Fruit fly (Drosophila melanogaster) whole organism, embryonic: ENCODE measurements around the gene SkpC.

Source experiments
- Adf1 ChIP-seq: fragments of 200-800 bp; sonication (Bioruptor generic); IDR thresholded peaks from 2 replicates; pipeline ENCODE4 v1.3.6; 2022; ENCODE audit warnings: missing biosample characterization, missing genetic modification characterization
- Aef1 ChIP-seq: fragments of 200-800 bp; sonication (Bioruptor generic); IDR thresholded peaks from 3 replicates; pipeline ENCODE4 v1.3.6; 2022; ENCODE audit warnings: missing biosample characterization, missing genetic modification characterization
- Blimp-1 ChIP-seq: fragments of 200-800 bp; sonication (Bioruptor generic); optimal IDR thresholded peaks from 3 replicates; lab custom pipeline; 2018; ENCODE audit warnings: missing biosample characterization, missing genetic modification characterization, mild to moderate bottlenecking, moderate library complexity, missing genetic modification reagents
- CG1024 ChIP-seq: fragments of 200-800 bp; sonication (Bioruptor generic); IDR thresholded peaks from 2 replicates; pipeline ENCODE4 v1.3.6; 2022; ENCODE audit warnings: missing biosample characterization, missing genetic modification characterization
- CG11504 ChIP-seq: fragments of 200-800 bp; sonication (Bioruptor generic); optimal IDR thresholded peaks from 3 replicates; lab custom pipeline; 2019; ENCODE audit warnings: missing biosample characterization, mild to moderate bottlenecking, missing genetic modification characterization, moderate library complexity
- CG12104 ChIP-seq: fragments of 200-800 bp; sonication (Bioruptor generic); optimal IDR thresholded peaks from 3 replicates; lab custom pipeline; 2016; ENCODE audit warnings: missing biosample characterization, missing genetic modification characterization
- CG12744 ChIP-seq: fragments of 200-800 bp; sonication (Bioruptor generic); optimal IDR thresholded peaks from 2 replicates; lab custom pipeline; 2016; ENCODE audit warnings: missing biosample characterization, missing genetic modification characterization
- CG1529 ChIP-seq: fragments of 200-800 bp; sonication (Bioruptor generic); optimal IDR thresholded peaks from 3 replicates; lab custom pipeline; 2018; ENCODE audit warnings: missing biosample characterization, missing genetic modification characterization
- CG15479 ChIP-seq: fragments of 200-800 bp; sonication (Bioruptor generic); optimal IDR thresholded peaks from 3 replicates; lab custom pipeline; 2019; ENCODE audit warnings: missing biosample characterization, mild to moderate bottlenecking, missing genetic modification characterization, moderate library complexity
- CG16863 ChIP-seq: fragments of 200-800 bp; sonication (Bioruptor generic); optimal IDR thresholded peaks from 3 replicates; lab custom pipeline; 2016; ENCODE audit warnings: missing biosample characterization, missing genetic modification characterization
- CG1832 ChIP-seq: fragments of 200-800 bp; sonication (Bioruptor generic); optimal IDR thresholded peaks from 2 replicates; lab custom pipeline; 2017; ENCODE audit warnings: missing biosample characterization, mild to moderate bottlenecking, missing genetic modification characterization, inconsistent platforms
- CG30020 ChIP-seq: fragments of 200-800 bp; optimal IDR thresholded peaks from 2 replicates; lab custom pipeline; 2019; ENCODE audit warnings: missing biosample characterization, mild to moderate bottlenecking, missing genetic modification characterization, moderate library complexity
- CG33557 ChIP-seq: fragments of 200-800 bp; sonication (Bioruptor generic); optimal IDR thresholded peaks from 2 replicates; lab custom pipeline; 2019; ENCODE audit warnings: missing biosample characterization, mild to moderate bottlenecking, missing genetic modification characterization, moderate library complexity
- CG34422 ChIP-seq: fragments of 200-800 bp; sonication (Bioruptor generic); IDR thresholded peaks from 3 replicates; pipeline ENCODE4 v1.3.6; 2022; ENCODE audit warnings: missing biosample characterization, missing genetic modification characterization
- CG4360 ChIP-seq: fragments of 200-800 bp; sonication (Bioruptor generic); IDR thresholded peaks from 2 replicates; pipeline ENCODE4 v1.3.6; 2022; ENCODE audit warnings: missing biosample characterization, missing genetic modification characterization
- CG4707 ChIP-seq: fragments of 200-800 bp; sonication (Bioruptor generic); optimal IDR thresholded peaks from 2 replicates; lab custom pipeline; 2018; ENCODE audit warnings: missing biosample characterization, mild to moderate bottlenecking, missing genetic modification characterization, moderate library complexity
- CG7271 ChIP-seq: fragments of 200-800 bp; sonication (Bioruptor generic); optimal IDR thresholded peaks from 2 replicates; lab custom pipeline; 2018; ENCODE audit warnings: missing biosample characterization, mild to moderate bottlenecking, missing genetic modification characterization, moderate library complexity
- CG7372 ChIP-seq: fragments of 200-800 bp; sonication (Bioruptor generic); IDR thresholded peaks from 2 replicates; pipeline ENCODE4 v1.3.6; 2022; ENCODE audit warnings: missing biosample characterization, missing genetic modification characterization
- CG8290 ChIP-seq, 3 experiments: fragments of 200-800 bp; sonication (Bioruptor generic); optimal IDR thresholded peaks; 2 replicates each; lab custom pipeline; 2016 to 2019; ENCODE audit warnings: missing biosample characterization in 3 of 3, missing genetic modification characterization in 3 of 3, mild to moderate bottlenecking in 2 of 3, moderate library complexity in 1 of 3
- CG9609 ChIP-seq: fragments of 200-800 bp; sonication (Bioruptor generic); optimal IDR thresholded peaks from 3 replicates; lab custom pipeline; 2016; ENCODE audit warnings: missing biosample characterization, missing genetic modification characterization
- CTCF ChIP-seq: fragments of 200-800 bp; sonication (Bioruptor generic); optimal IDR thresholded peaks from 2 replicates; lab custom pipeline; 2017; ENCODE audit warnings: missing biosample characterization, mild to moderate bottlenecking, missing genetic modification characterization, moderate library complexity
- Deaf1 ChIP-seq: fragments of 200-800 bp; optimal IDR thresholded peaks from 3 replicates; lab custom pipeline; 2019; ENCODE audit warnings: missing biosample characterization, mild to moderate bottlenecking, missing genetic modification characterization, moderate library complexity
- Doc2 ChIP-seq: fragments of 200-800 bp; sonication (Bioruptor generic); IDR thresholded peaks from 2 replicates; pipeline ENCODE4 v1.3.6; 2022; ENCODE audit warnings: missing biosample characterization, missing genetic modification characterization
- Doc3 ChIP-seq: fragments of 200-800 bp; sonication (Bioruptor generic); IDR thresholded peaks from 3 replicates; pipeline ENCODE4 v1.3.6; 2022; ENCODE audit warnings: missing biosample characterization, missing genetic modification characterization; ENCODE audit not compliant: partially characterized antibody
- Elba2 ChIP-seq: fragments of 200-800 bp; sonication (Bioruptor generic); optimal IDR thresholded peaks from 3 replicates; lab custom pipeline; 2016; ENCODE audit warnings: missing biosample characterization, missing genetic modification characterization
- Hand ChIP-seq: fragments of 200-800 bp; sonication (Bioruptor generic); optimal IDR thresholded peaks from 2 replicates; lab custom pipeline; 2017; ENCODE audit warnings: mild to moderate bottlenecking, missing biosample characterization, missing genetic modification reagents, missing genetic modification characterization
- Scr ChIP-seq: fragments of 200-800 bp; sonication (Bioruptor generic); IDR thresholded peaks from 2 replicates; pipeline ENCODE4 v1.3.6; 2022; ENCODE audit warnings: missing biosample characterization, missing genetic modification characterization; ENCODE audit not compliant: partially characterized antibody
- Six4 ChIP-seq: fragments of 200-800 bp; sonication (Bioruptor generic); optimal IDR thresholded peaks from 2 replicates; lab custom pipeline; 2016; ENCODE audit warnings: missing biosample characterization, missing genetic modification characterization
- Taf1 ChIP-seq: fragments of 200-800 bp; sonication (Bioruptor generic); IDR thresholded peaks from 2 replicates; pipeline ENCODE4 v1.3.6; 2022; ENCODE audit warnings: missing biosample characterization, missing genetic modification characterization
- ap ChIP-seq: fragments of 200-800 bp; sonication (Bioruptor generic); IDR thresholded peaks from 2 replicates; pipeline ENCODE4 v1.3.6; 2022; ENCODE audit warnings: missing biosample characterization, missing genetic modification characterization
- ash1 ChIP-seq: fragments of 200-800 bp; sonication (Bioruptor generic); optimal IDR thresholded peaks from 2 replicates; lab custom pipeline; 2018; ENCODE audit warnings: missing biosample characterization, mild to moderate bottlenecking, missing genetic modification characterization
- cg ChIP-seq: fragments of 200-800 bp; sonication (Bioruptor generic); optimal IDR thresholded peaks from 3 replicates; lab custom pipeline; 2019; ENCODE audit warnings: missing biosample characterization, mild to moderate bottlenecking, missing genetic modification characterization, moderate library complexity
- crol ChIP-seq: fragments of 200-800 bp; sonication (Bioruptor generic); IDR thresholded peaks from 2 replicates; pipeline ENCODE4 v1.3.6; 2022; ENCODE audit warnings: missing biosample characterization, missing genetic modification characterization
- eyg ChIP-seq: fragments of 200-800 bp; sonication (Bioruptor generic); optimal IDR thresholded peaks from 3 replicates; lab custom pipeline; 2016; ENCODE audit warnings: missing biosample characterization, missing genetic modification characterization
- gcm2 ChIP-seq: fragments of 200-800 bp; sonication (Bioruptor generic); optimal IDR thresholded peaks from 2 replicates; lab custom pipeline; 2016; ENCODE audit warnings: missing biosample characterization, missing genetic modification characterization
- grn ChIP-seq: fragments of 200-800 bp; sonication (Bioruptor generic); optimal IDR thresholded peaks from 3 replicates; lab custom pipeline; 2017; ENCODE audit warnings: missing biosample characterization, missing genetic modification characterization
- h ChIP-seq: fragments of >200 bp; optimal IDR thresholded peaks from 2 replicates; lab custom pipeline; 2017
- hth ChIP-seq: fragments of >200 bp; optimal IDR thresholded peaks from 2 replicates; lab custom pipeline; 2017; ENCODE audit warnings: inconsistent platforms
- kni ChIP-seq: fragments of 200-800 bp; sonication (Bioruptor generic); optimal IDR thresholded peaks from 3 replicates; lab custom pipeline; 2017; ENCODE audit warnings: mild to moderate bottlenecking, missing biosample characterization, missing genetic modification reagents, missing genetic modification characterization
- lbe ChIP-seq: fragments of 200-800 bp; sonication (Bioruptor generic); optimal IDR thresholded peaks from 2 replicates; lab custom pipeline; 2016; ENCODE audit warnings: missing biosample characterization, mild to moderate bottlenecking, missing genetic modification characterization
- onecut ChIP-seq: fragments of 200-800 bp; sonication (Bioruptor generic); IDR thresholded peaks from 2 replicates; pipeline ENCODE4 v1.3.6; 2022; ENCODE audit warnings: missing biosample characterization, missing genetic modification characterization
- pros ChIP-seq: fragments of 200-800 bp; sonication (Bioruptor generic); optimal IDR thresholded peaks from 3 replicates; lab custom pipeline; 2019; ENCODE audit warnings: missing biosample characterization, mild to moderate bottlenecking, missing genetic modification characterization, moderate library complexity
- stwl ChIP-seq: fragments of 200-800 bp; sonication (Bioruptor generic); optimal IDR thresholded peaks from 3 replicates; lab custom pipeline; 2018; ENCODE audit warnings: missing biosample characterization, mild to moderate bottlenecking, missing genetic modification characterization, moderate library complexity
- tll ChIP-seq, 2 experiments: fragments of 200-800 bp in 1 of 2; fragments of >200 bp in 1 of 2; sonication (Bioruptor generic) in 1 of 2; optimal IDR thresholded peaks; 2 replicates each; lab custom pipeline; 2017 to 2019; ENCODE audit warnings: missing biosample characterization in 2 of 2, missing genetic modification characterization in 2 of 2, mild to moderate bottlenecking in 1 of 2, moderate library complexity in 1 of 2
- twi ChIP-seq: fragments of 200-800 bp; optimal IDR thresholded peaks from 2 replicates; lab custom pipeline; 2019; ENCODE audit warnings: missing biosample characterization, mild to moderate bottlenecking, missing genetic modification characterization, moderate library complexity
- zen ChIP-seq: fragments of 200-800 bp; sonication (Bioruptor generic); optimal IDR thresholded peaks from 3 replicates; lab custom pipeline; 2018; ENCODE audit warnings: missing biosample characterization, mild to moderate bottlenecking, missing genetic modification characterization, moderate library complexity

Gene SkpC

DNA sequence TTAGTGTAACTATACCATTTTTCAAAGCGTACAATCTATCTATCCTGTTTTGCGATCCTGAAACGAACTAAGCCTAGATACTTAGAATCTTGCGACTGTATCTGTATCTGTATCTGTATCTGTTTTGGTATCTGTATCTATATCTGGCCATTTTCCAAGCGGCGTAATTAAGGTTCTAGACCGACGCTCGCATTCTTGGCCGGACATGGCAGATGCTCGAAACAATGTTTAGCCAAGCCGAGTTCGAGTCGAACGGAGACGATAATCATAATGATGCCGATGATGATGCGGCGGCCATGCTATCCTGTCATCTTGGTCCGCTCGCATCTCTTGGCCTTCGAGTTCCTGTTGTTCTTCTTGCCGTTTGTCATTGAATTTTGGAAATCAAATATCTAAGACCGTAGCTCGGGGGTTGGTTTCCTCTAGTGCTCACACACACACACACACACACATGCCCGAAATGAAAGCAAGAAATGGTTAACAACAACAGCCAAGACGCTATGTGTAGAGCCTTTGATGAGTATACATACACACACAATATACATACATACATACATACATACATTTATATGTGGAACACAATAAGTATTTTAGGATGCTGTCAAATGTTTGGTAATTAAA, 43.8 kb upstream of the SkpC start:
- TF ChIP-seq CG12744 (GFP tag; lab: Kevin White, UChicago): no peak
- no peak for TF ChIP-seq stwl (tag; lab: Kevin White, UChicago)
- no peak for TF ChIP-seq onecut (GFP tag; lab: Robert Waterston, UW)
- TF ChIP-seq Scr (GFP tag; lab: Robert Waterston, UW): no peak
- peak; percentile 7 for TF ChIP-seq kni
- peak; percentile 96 for TF ChIP-seq zen (tag; lab: Kevin White, UChicago)
- TF ChIP-seq cg (GFP tag; lab: Kevin White, UChicago): peak; percentile 61
- TF ChIP-seq tll (GFP tag; optimal IDR thresholded peaks at IDR 0.05; lab: Kevin White, UChicago): peak in 1 of 2 experiments; percentile 63
- TF ChIP-seq lbe: no peak
- peak; percentile 98 for TF ChIP-seq pros
- TF ChIP-seq eyg (GFP tag; lab: Kevin White, UChicago): no peak
- TF ChIP-seq grn (GFP tag; lab: Kevin White, UChicago): peak; percentile 32
- TF ChIP-seq CG1529 (GFP tag; lab: Kevin White, UChicago): no peak
- TF ChIP-seq Blimp-1 (GFP tag; lab: Kevin White, UChicago): no peak
- peak; percentile 51; the same call in 1 of the 2 replicates for TF ChIP-seq CG4360 (GFP tag; lab: Robert Waterston, UW)
- TF ChIP-seq CG12104 (GFP tag; lab: Kevin White, UChicago): no peak
- no peak for TF ChIP-seq CG33557 (GFP tag; lab: Kevin White, UChicago)
- TF ChIP-seq CG15479 (GFP tag; lab: Kevin White, UChicago): peak; percentile 85
- no peak for TF ChIP-seq Doc2 (GFP tag; lab: Robert Waterston, UW)

DNA sequence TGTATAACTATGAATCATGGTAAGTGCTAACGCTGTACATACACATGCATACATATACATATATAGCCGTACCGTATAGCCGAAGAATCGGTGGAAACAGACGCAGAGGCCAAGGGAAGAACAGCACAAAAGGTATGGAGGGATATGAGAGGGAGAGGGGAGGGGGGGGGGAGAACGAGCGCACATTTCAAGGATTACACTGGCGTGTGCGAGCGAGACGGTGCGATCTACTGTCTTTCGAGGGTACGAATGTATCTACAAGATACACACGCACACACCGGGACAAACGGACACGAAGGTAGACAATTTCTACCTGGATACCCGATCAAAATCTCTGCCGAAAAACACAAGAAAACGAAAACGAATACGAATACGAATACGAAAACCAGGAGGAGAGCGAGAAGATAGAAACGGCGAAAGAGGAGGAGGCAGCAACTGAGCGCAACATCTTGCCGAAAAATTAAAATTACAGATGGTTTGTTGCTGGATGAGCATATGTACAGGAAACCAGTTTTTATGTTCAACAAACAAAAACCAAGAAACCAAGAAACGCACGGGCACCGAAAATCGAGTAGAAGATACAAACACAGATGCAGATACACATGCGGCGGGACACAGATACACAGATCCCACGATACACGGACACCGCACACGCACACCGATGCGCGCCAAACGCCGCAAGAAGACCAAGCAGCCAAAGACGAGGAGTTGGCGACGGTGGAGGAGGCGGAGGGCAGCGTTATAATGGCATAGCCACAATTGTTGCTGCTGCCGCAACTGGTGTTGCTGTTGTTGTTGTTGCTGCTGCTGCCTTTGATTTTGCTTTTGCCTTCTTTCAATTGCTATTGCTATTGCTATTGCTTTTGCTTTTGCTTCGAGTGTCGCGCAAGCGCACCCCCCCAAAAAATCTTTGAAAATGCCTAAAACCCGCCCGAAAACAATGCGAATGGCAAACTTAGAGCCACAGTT, 41.9 kb upstream of the SkpC start:
- TF ChIP-seq CG4707 (no peak), CG34422 (GFP tag; lab: Robert Waterston, UW) (no peak), hth (lab: Kevin White, UChicago) (no peak), Aef1 (0 out of 3 replicates have a peak, but pooled peaks have one; percentile 13), CG1024 (no peak), CG8290 (GFP tag; optimal IDR thresholded peaks at IDR 0.05; lab: Kevin White, UChicago) (no peak), CG8290 (tag; optimal IDR thresholded peaks at IDR 0.05; lab: Kevin White, UChicago) (no peak), gcm2 (GFP tag; lab: Kevin White, UChicago) (no peak), Hand (GFP tag; lab: Kevin White, UChicago) (no peak), CG1832 (GFP tag; lab: Kevin White, UChicago) (peak; percentile 49), Adf1 (GFP tag; lab: Robert Waterston, UW) (0 out of 2 replicates have a peak, but pooled peaks have one; percentile 21), twi (tag; lab: Kevin White, UChicago) (peak; percentile 89), ash1 (GFP tag; lab: Kevin White, UChicago) (no peak), CG7271 (tag; lab: Kevin White, UChicago) (no peak), h (lab: Kevin White, UChicago) (no peak), Taf1 (GFP tag; lab: Robert Waterston, UW) (no peak), CG4360 (GFP tag; lab: Robert Waterston, UW) (peak; percentile 97), CG30020 (tag; lab: Kevin White, UChicago) (no peak), CG7372 (GFP tag; lab: Robert Waterston, UW) (no peak), Six4 (GFP tag; lab: Kevin White, UChicago) (no peak), Elba2 (GFP tag; lab: Kevin White, UChicago) (no peak), ap (GFP tag; lab: Robert Waterston, UW) (no peak), cg (GFP tag; lab: Kevin White, UChicago) (peak; percentile 77), pros (peak; percentile 93), zen (tag; lab: Kevin White, UChicago) (no peak), CG16863 (GFP tag; lab: Kevin White, UChicago) (no peak), CG11504 (tag; lab: Kevin White, UChicago) (peak; percentile 50), CG15479 (GFP tag; lab: Kevin White, UChicago) (peak; percentile 64), CG9609 (no peak), Doc3 (GFP tag; lab: Robert Waterston, UW) (no peak), CTCF (GFP tag; lab: Kevin White, UChicago) (no peak), crol (GFP tag; lab: Robert Waterston, UW) (peak; percentile 92), Deaf1 (tag; lab: Kevin White, UChicago) (peak; percentile 44)
